Fruit fly (Drosophila melanogaster) whole organism, wandering third instar larva: ENCODE results near the gene Blm.

Experiments
- CrebA ChIP-seq: fragments of 200-800 bp; sonication (Bioruptor generic); optimal IDR thresholded peaks from 2 replicates; lab custom pipeline; 2016; ENCODE audit warnings: missing biosample characterization, mild to moderate bottlenecking, missing genetic modification characterization, borderline replicate concordance
- Dfd ChIP-seq: fragments of >200 bp; optimal IDR thresholded peaks from 2 replicates; lab custom pipeline; 2017; ENCODE audit warnings: missing biosample characterization, missing genetic modification characterization
- HLH106 ChIP-seq: fragments of 200-800 bp; optimal IDR thresholded peaks from 3 replicates; lab custom pipeline; 2019; ENCODE audit warnings: missing biosample characterization, mild to moderate bottlenecking, missing genetic modification characterization, moderate library complexity
- Hr78 ChIP-seq: fragments of >200 bp; optimal IDR thresholded peaks from 2 replicates; lab custom pipeline; 2017; ENCODE audit warnings: missing biosample characterization, missing genetic modification characterization
- br ChIP-seq: fragments of 200-800 bp; sonication (Bioruptor generic); optimal IDR thresholded peaks from 2 replicates; lab custom pipeline; 2016; ENCODE audit warnings: missing biosample characterization, missing genetic modification characterization
- ey ChIP-seq: fragments of 200-800 bp; sonication (Bioruptor generic); optimal IDR thresholded peaks from 2 replicates; lab custom pipeline; 2016; ENCODE audit warnings: missing biosample characterization, missing genetic modification characterization
- fru ChIP-seq: fragments of 200-800 bp; sonication (Bioruptor generic); optimal IDR thresholded peaks from 3 replicates; lab custom pipeline; 2016; ENCODE audit warnings: missing biosample characterization, mild to moderate bottlenecking, missing genetic modification characterization
- pan ChIP-seq: fragments of >200 bp; optimal IDR thresholded peaks from 2 replicates; lab custom pipeline; 2017
- rgr ChIP-seq: fragments of 200-800 bp; sonication (Bioruptor generic); optimal IDR thresholded peaks from 3 replicates; lab custom pipeline; 2016; ENCODE audit warnings: missing biosample characterization, mild to moderate bottlenecking, missing genetic modification characterization
- usp ChIP-seq: fragments of >200 bp; optimal IDR thresholded peaks from 2 replicates; lab custom pipeline; 2017; ENCODE audit warnings: missing biosample characterization, missing genetic modification characterization

dm6 chr3R:11756762-11757161 is 15.2 kb upstream of the Blm start:
- TF ChIP-seq fru: no peak
- no peak for TF ChIP-seq HLH106 (tag; lab: Kevin White, UChicago)
- no peak for TF ChIP-seq pan (lab: Kevin White, UChicago)
- no peak for TF ChIP-seq br (GFP tag; lab: Kevin White, UChicago)
- TF ChIP-seq ey (GFP tag; lab: Kevin White, UChicago): no peak
- TF ChIP-seq rgr (GFP tag; lab: Kevin White, UChicago): no peak
- TF ChIP-seq usp (GFP tag; lab: Kevin White, UChicago): no peak
- no peak for TF ChIP-seq Hr78 (GFP tag; lab: Kevin White, UChicago)
- no peak for TF ChIP-seq Dfd
- no peak for TF ChIP-seq CrebA (GFP tag; lab: Kevin White, UChicago)
